Fruit fly (Drosophila melanogaster): Measurements from ENCODE around the gene Alp11.

The Alp11 gene

DNA sequence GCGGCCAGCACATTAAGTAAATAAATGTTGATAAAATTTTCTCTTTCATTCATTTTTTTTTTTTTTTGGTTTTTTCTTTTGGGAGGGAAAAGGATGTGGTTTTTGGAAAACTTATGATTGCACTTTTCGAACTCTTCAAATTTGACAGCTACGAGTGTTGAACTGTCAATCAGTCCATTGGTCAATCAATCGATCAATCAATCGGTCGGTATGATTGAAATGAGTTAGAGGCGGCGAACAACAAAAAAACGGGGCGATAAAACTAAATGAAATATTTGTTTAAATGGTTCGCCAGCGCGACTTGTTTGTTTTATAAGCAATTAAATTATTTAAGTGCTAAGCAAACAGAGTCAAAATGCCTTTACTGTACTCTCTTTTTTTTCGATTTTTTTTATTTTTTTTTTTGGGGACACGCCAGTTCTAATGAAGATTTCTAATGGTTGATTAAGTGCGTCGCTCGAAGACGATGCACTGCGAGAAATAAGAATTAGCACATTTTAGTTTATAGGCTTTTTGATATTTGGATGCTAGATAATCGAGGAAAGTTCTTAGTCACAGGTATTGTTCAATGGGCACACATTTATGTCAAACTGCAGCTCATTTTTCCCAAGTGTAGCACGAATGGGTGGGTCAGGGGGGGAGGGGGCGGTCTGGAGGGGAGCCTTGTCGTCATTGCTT, 31.6 kb downstream of the Alp11 start (continued):
- TF ChIP-seq zen2 (GFP tag; IDR thresholded peaks at IDR 0.05; ENCODE audit: partially characterized antibody) = no peak
- peak; percentile 80 for TF ChIP-seq CG18599 (GFP tag; optimal IDR thresholded peaks at IDR 0.05)
- 0 out of 2 replicates have a peak, but pooled peaks have one; percentile 38 for TF ChIP-seq CG16779 (GFP tag; IDR thresholded peaks at IDR 0.05)
- peak; percentile 32 for TF ChIP-seq crc (GFP tag; optimal IDR thresholded peaks at IDR 0.05)
- no peak for TF ChIP-seq Neu2 (GFP tag; optimal IDR thresholded peaks at IDR 0.05; ENCODE audit: borderline replicate concordance)
- peak; percentile 58; the same call in 1 of the 2 replicates for TF ChIP-seq GATAe (GFP tag; conservative IDR thresholded peaks at IDR 0.05)
- peak; percentile 66; the same call in 1 of the 2 replicates for TF ChIP-seq CG7372 (GFP tag; IDR thresholded peaks at IDR 0.05)
- peak; percentile 88 for TF ChIP-seq Xbp1 (GFP tag; optimal IDR thresholded peaks at IDR 0.05)
- TF ChIP-seq Ravus (GFP tag; IDR thresholded peaks at IDR 0.05) = 0 out of 2 replicates have a peak, but pooled peaks have one; percentile 17
- peak; percentile 29 for TF ChIP-seq B-H2 (GFP tag; optimal IDR thresholded peaks at IDR 0.05)
- peak; percentile 87 for TF ChIP-seq sisA (GFP tag; IDR thresholded peaks at IDR 0.05)
- peak; percentile 79 for TF ChIP-seq CG12391 (tag; optimal IDR thresholded peaks at IDR 0.05)
- peak; percentile 72 for TF ChIP-seq CG11723 (GFP tag; optimal IDR thresholded peaks at IDR 0.05)
- peak; percentile 77 for TF ChIP-seq CG7786 (GFP tag; optimal IDR thresholded peaks at IDR 0.05)
- TF ChIP-seq pnt (GFP tag; optimal IDR thresholded peaks at IDR 0.05) = peak; percentile 79
- TF ChIP-seq Awh (GFP tag; IDR thresholded peaks at IDR 0.05) = peak; percentile 78
- peak; percentile 61 to 71 for TF ChIP-seq chif (GFP tag; optimal IDR thresholded peaks at IDR 0.05)
- TF ChIP-seq CG12659 (GFP tag; optimal IDR thresholded peaks at IDR 0.05) = peak; percentile 74
- peak; percentile 77 for TF ChIP-seq jumu (GFP tag; optimal IDR thresholded peaks at IDR 0.05)
- TF ChIP-seq dati (GFP tag; IDR thresholded peaks at IDR 0.05) = 0 out of 2 replicates have a peak, but pooled peaks have one; percentile 20
- peak; percentile 62 for TF ChIP-seq shn (GFP tag; optimal IDR thresholded peaks at IDR 0.05)
- TF ChIP-seq sc (optimal IDR thresholded peaks at IDR 0.05) = no peak
- peak; percentile 79 for TF ChIP-seq sc (GFP tag; optimal IDR thresholded peaks at IDR 0.05)
- TF ChIP-seq nerfin-1 (tag; optimal IDR thresholded peaks at IDR 0.05) = peak; percentile 69
- TF ChIP-seq CG13123 (GFP tag; optimal IDR thresholded peaks at IDR 0.05) = peak; percentile 65
- TF ChIP-seq Deaf1 (tag; optimal IDR thresholded peaks at IDR 0.05) = peak; percentile 53
- peak; percentile 40; the same call in 1 of the 2 replicates for TF ChIP-seq CG32767 (GFP tag; IDR thresholded peaks at IDR 0.05)
- TF ChIP-seq CG17802 (tag; optimal IDR thresholded peaks at IDR 0.05) = peak; percentile 73
- peak; percentile 69; the same call in 2 of the 3 replicates for TF ChIP-seq jigr1 (GFP tag; IDR thresholded peaks at IDR 0.05)
- TF ChIP-seq Lhr (GFP tag; optimal IDR thresholded peaks at IDR 0.05) = peak; percentile 39
- TF ChIP-seq aop (GFP tag; IDR thresholded peaks at IDR 0.05) = no peak
- TF ChIP-seq tx (GFP tag; optimal IDR thresholded peaks at IDR 0.05) = peak; percentile 52
- peak; percentile 52; the same call in 1 of the 3 replicates for TF ChIP-seq so (GFP tag; IDR thresholded peaks at IDR 0.05)
- peak; percentile 59 for TF ChIP-seq CG5180 (GFP tag; optimal IDR thresholded peaks at IDR 0.05)
- TF ChIP-seq Ptx1 (GFP tag; IDR thresholded peaks at IDR 0.05) = peak; percentile 85
- TF ChIP-seq CG14860 (GFP tag; IDR thresholded peaks at IDR 0.05; ENCODE audit: partially characterized antibody) = no peak
- peak; percentile 64 to 87 for TF ChIP-seq dpn (GFP tag; optimal IDR thresholded peaks at IDR 0.05)
- peak; percentile 63 for TF ChIP-seq nau (GFP tag; optimal IDR thresholded peaks at IDR 0.05)
- TF ChIP-seq bab2 (GFP tag; optimal IDR thresholded peaks at IDR 0.05) = peak; percentile 73
- peak; percentile 86 for TF ChIP-seq dmrt99B (tag; optimal IDR thresholded peaks at IDR 0.05)
- no peak for TF ChIP-seq sna (GFP tag; IDR thresholded peaks at IDR 0.05; ENCODE audit: partially characterized antibody)
- TF ChIP-seq CG12236 (GFP tag; optimal IDR thresholded peaks at IDR 0.05) = peak; percentile 51
- peak; percentile 58 for TF ChIP-seq CG13296 (GFP tag; optimal IDR thresholded peaks at IDR 0.05)
- peak; percentile 43; the same call in 1 of the 2 replicates for TF ChIP-seq peb (GFP tag; IDR thresholded peaks at IDR 0.05)
- TF ChIP-seq wdn (GFP tag; IDR thresholded peaks at IDR 0.05) = peak; percentile 33; the same call in 1 of the 2 replicates
- peak; percentile 31 for TF ChIP-seq CG17186 (GFP tag; optimal IDR thresholded peaks at IDR 0.05)
- TF ChIP-seq HmgD (GFP tag; optimal IDR thresholded peaks at IDR 0.05) = peak; percentile 11
- TF ChIP-seq CG4328 (GFP tag; optimal IDR thresholded peaks at IDR 0.05) = peak; percentile 47
- peak; percentile 32 for TF ChIP-seq CG30020 (tag; optimal IDR thresholded peaks at IDR 0.05)

Measured in whole organism, embryonic.